Fruit fly (Drosophila melanogaster) whole organism, embryonic: ENCODE results near the gene ksr.
A peak's percentile ranks its signal among the peaks of the same experiment; 100 is the strongest.

Source experiments
- B-H1 ChIP-seq: fragments of 200-800 bp; sonication (Bioruptor generic); IDR thresholded peaks from 3 replicates; pipeline ENCODE4 v1.3.6; 2022; ENCODE audit warnings: missing biosample characterization, missing genetic modification characterization
- BEAF-32 ChIP-seq: fragments of 200-800 bp; sonication (Bioruptor generic); optimal IDR thresholded peaks from 3 replicates; lab custom pipeline; 2017; ENCODE audit warnings: missing biosample characterization, missing genetic modification characterization, mild to moderate bottlenecking, moderate library complexity, missing genetic modification reagents
- CG10209 ChIP-seq: fragments of 200-800 bp; sonication (Bioruptor generic); optimal IDR thresholded peaks from 3 replicates; lab custom pipeline; 2017; ENCODE audit warnings: missing biosample characterization, mild to moderate bottlenecking, missing genetic modification characterization, missing genetic modification reagents
- CG11398 ChIP-seq: fragments of 200-800 bp; sonication (Bioruptor generic); optimal IDR thresholded peaks from 2 replicates; lab custom pipeline; 2016; ENCODE audit warnings: missing biosample characterization, missing genetic modification characterization
- CG11560 ChIP-seq: fragments of 200-800 bp; sonication (Bioruptor generic); IDR thresholded peaks from 3 replicates; pipeline ENCODE4 v1.3.6; 2022; ENCODE audit warnings: missing biosample characterization, missing genetic modification characterization
- CG12744 ChIP-seq: fragments of 200-800 bp; sonication (Bioruptor generic); optimal IDR thresholded peaks from 2 replicates; lab custom pipeline; 2016; ENCODE audit warnings: missing biosample characterization, missing genetic modification characterization
- CG13123 ChIP-seq: fragments of 200-800 bp; sonication (Bioruptor generic); optimal IDR thresholded peaks from 2 replicates; lab custom pipeline; 2016; ENCODE audit warnings: missing biosample characterization, missing genetic modification characterization
- CG14667 ChIP-seq: fragments of 200-800 bp; sonication (Bioruptor generic); IDR thresholded peaks from 2 replicates; pipeline ENCODE4 v1.3.6; 2022; ENCODE audit warnings: missing biosample characterization, missing genetic modification characterization
- CG15696 ChIP-seq: fragments of 200-800 bp; sonication (Bioruptor generic); optimal IDR thresholded peaks from 2 replicates; lab custom pipeline; 2019; ENCODE audit warnings: missing biosample characterization, mild to moderate bottlenecking, missing genetic modification characterization, moderate library complexity
- CG1792 ChIP-seq: fragments of 200-800 bp; sonication (Bioruptor generic); optimal IDR thresholded peaks from 2 replicates; lab custom pipeline; 2016; ENCODE audit warnings: missing biosample characterization, missing genetic modification characterization
- CG2202 ChIP-seq: fragments of 200-800 bp; sonication (Bioruptor generic); optimal IDR thresholded peaks from 2 replicates; lab custom pipeline; 2018; ENCODE audit warnings: missing biosample characterization, mild to moderate bottlenecking, missing genetic modification characterization
- CG33213 ChIP-seq: fragments of 200-800 bp; sonication (Bioruptor generic); optimal IDR thresholded peaks from 3 replicates; lab custom pipeline; 2016; ENCODE audit warnings: missing biosample characterization, missing genetic modification characterization
- CG3847 ChIP-seq: fragments of 200-800 bp; sonication (Bioruptor generic); IDR thresholded peaks from 2 replicates; pipeline ENCODE4 v1.3.6; 2022; ENCODE audit warnings: missing biosample characterization, missing genetic modification characterization
- CG3995 ChIP-seq: fragments of 200-800 bp; sonication (Bioruptor generic); optimal IDR thresholded peaks from 3 replicates; lab custom pipeline; 2016; ENCODE audit warnings: missing biosample characterization, missing genetic modification characterization
- CG4854 ChIP-seq: fragments of 200-800 bp; sonication (Bioruptor generic); optimal IDR thresholded peaks from 2 replicates; lab custom pipeline; 2016; ENCODE audit warnings: missing biosample characterization, missing genetic modification characterization, inconsistent platforms
- CG6654 ChIP-seq: fragments of 200-800 bp; sonication (Bioruptor generic); optimal IDR thresholded peaks from 2 replicates; lab custom pipeline; 2017; ENCODE audit warnings: missing biosample characterization, mild to moderate bottlenecking, missing genetic modification characterization
- CG6765 ChIP-seq: fragments of 200-800 bp; sonication (Bioruptor generic); optimal IDR thresholded peaks from 3 replicates; lab custom pipeline; 2017; ENCODE audit warnings: missing biosample characterization, mild to moderate bottlenecking, missing genetic modification characterization
- CG6854 ChIP-seq: fragments of 200-800 bp; sonication (Bioruptor generic); optimal IDR thresholded peaks from 3 replicates; lab custom pipeline; 2017; ENCODE audit warnings: missing biosample characterization, mild to moderate bottlenecking, missing genetic modification characterization
- CG7357 ChIP-seq: fragments of 200-800 bp; sonication (Bioruptor generic); IDR thresholded peaks from 3 replicates; pipeline ENCODE4 v1.3.6; 2022; ENCODE audit warnings: missing biosample characterization, missing genetic modification characterization
- CG7839 ChIP-seq: fragments of 200-800 bp; sonication (Bioruptor generic); optimal IDR thresholded peaks from 3 replicates; lab custom pipeline; 2018; ENCODE audit warnings: missing biosample characterization, mild to moderate bottlenecking, missing genetic modification characterization, moderate library complexity
- CG9609 ChIP-seq: fragments of 200-800 bp; sonication (Bioruptor generic); optimal IDR thresholded peaks from 3 replicates; lab custom pipeline; 2016; ENCODE audit warnings: missing biosample characterization, missing genetic modification characterization
- Chrac-16 ChIP-seq: fragments of 200-800 bp; sonication (Bioruptor generic); optimal IDR thresholded peaks from 3 replicates; lab custom pipeline; 2016; ENCODE audit warnings: missing biosample characterization, missing genetic modification characterization
- H15 ChIP-seq: fragments of 200-800 bp; sonication (Bioruptor generic); IDR thresholded peaks from 3 replicates; pipeline ENCODE4 v1.3.6; 2022; ENCODE audit warnings: missing biosample characterization, missing genetic modification characterization
- NC2β ChIP-seq: fragments of 200-800 bp; sonication (Bioruptor generic); optimal IDR thresholded peaks from 2 replicates; lab custom pipeline; 2016; ENCODE audit warnings: missing biosample characterization, missing genetic modification characterization
- Neu2 ChIP-seq: fragments of 200-800 bp; sonication (Bioruptor generic); optimal IDR thresholded peaks from 3 replicates; lab custom pipeline; 2016; ENCODE audit warnings: missing biosample characterization, missing genetic modification characterization, borderline replicate concordance
- Rfx ChIP-seq: fragments of 200-800 bp; sonication (Bioruptor generic); IDR thresholded peaks from 2 replicates; pipeline ENCODE4 v1.3.6; 2022; ENCODE audit warnings: missing biosample characterization, missing genetic modification characterization
- Usf ChIP-seq: fragments of 200-800 bp; sonication (Bioruptor generic); optimal IDR thresholded peaks from 2 replicates; lab custom pipeline; 2017; ENCODE audit warnings: missing genotype, missing biosample characterization, missing genetic modification characterization
- ab ChIP-seq: fragments of 200-800 bp; sonication (Bioruptor generic); optimal IDR thresholded peaks from 2 replicates; lab custom pipeline; 2016; ENCODE audit warnings: missing biosample characterization, missing genetic modification characterization
- ac ChIP-seq: fragments of 200-800 bp; sonication (Bioruptor generic); optimal IDR thresholded peaks from 3 replicates; lab custom pipeline; 2017; ENCODE audit warnings: missing biosample characterization, mild to moderate bottlenecking, missing genetic modification characterization
- ash1 ChIP-seq: fragments of 200-800 bp; sonication (Bioruptor generic); optimal IDR thresholded peaks from 2 replicates; lab custom pipeline; 2018; ENCODE audit warnings: missing biosample characterization, mild to moderate bottlenecking, missing genetic modification characterization
- bab2 ChIP-seq: fragments of 200-800 bp; sonication (Bioruptor generic); optimal IDR thresholded peaks from 2 replicates; lab custom pipeline; 2016; ENCODE audit warnings: missing biosample characterization, missing genetic modification characterization
- cad ChIP-seq: fragments of >200 bp; optimal IDR thresholded peaks from 2 replicates; lab custom pipeline; 2017; ENCODE audit warnings: missing biosample characterization, missing genetic modification characterization
- dmrt11E ChIP-seq: fragments of 200-800 bp; sonication (Bioruptor generic); optimal IDR thresholded peaks from 3 replicates; lab custom pipeline; 2018; ENCODE audit warnings: missing biosample characterization, mild to moderate bottlenecking, missing genetic modification characterization, moderate library complexity
- emc ChIP-seq: fragments of 200-800 bp; sonication (Bioruptor generic); optimal IDR thresholded peaks from 2 replicates; lab custom pipeline; 2016; ENCODE audit warnings: missing biosample characterization, missing genetic modification characterization
- fd96Cb ChIP-seq: fragments of 200-800 bp; sonication (Bioruptor generic); optimal IDR thresholded peaks from 2 replicates; lab custom pipeline; 2018; ENCODE audit warnings: missing biosample characterization, mild to moderate bottlenecking, missing genetic modification characterization, moderate library complexity
- gfzf ChIP-seq: fragments of 200-800 bp; sonication (Bioruptor generic); optimal IDR thresholded peaks from 2 replicates; lab custom pipeline; 2016; ENCODE audit warnings: missing biosample characterization, mild to moderate bottlenecking, missing genetic modification characterization, moderate library complexity
- gsb ChIP-seq: fragments of 200-800 bp; sonication (Bioruptor generic); IDR thresholded peaks from 2 replicates; pipeline ENCODE4 v1.3.6; 2022; ENCODE audit warnings: missing biosample characterization, missing genetic modification characterization
- ham ChIP-seq: fragments of 200-800 bp; sonication (Bioruptor generic); IDR thresholded peaks from 2 replicates; pipeline ENCODE4 v1.3.6; 2022; ENCODE audit warnings: missing biosample characterization, missing genetic modification characterization
- mam ChIP-seq: fragments of 200-800 bp; sonication (Bioruptor generic); optimal IDR thresholded peaks from 3 replicates; lab custom pipeline; 2016; ENCODE audit warnings: missing biosample characterization, missing genetic modification characterization
- oc ChIP-seq: fragments of 200-800 bp; sonication (Bioruptor generic); optimal IDR thresholded peaks from 2 replicates; lab custom pipeline; 2018; ENCODE audit warnings: missing biosample characterization, mild to moderate bottlenecking, missing genetic modification characterization, moderate library complexity
- onecut ChIP-seq: fragments of 200-800 bp; sonication (Bioruptor generic); IDR thresholded peaks from 2 replicates; pipeline ENCODE4 v1.3.6; 2022; ENCODE audit warnings: missing biosample characterization, missing genetic modification characterization
- peb ChIP-seq: fragments of 200-800 bp; sonication (Bioruptor generic); IDR thresholded peaks from 2 replicates; pipeline ENCODE4 v1.3.6; 2022; ENCODE audit warnings: missing biosample characterization, missing genetic modification characterization
- pfk ChIP-seq: fragments of 200-800 bp; sonication (Bioruptor generic); optimal IDR thresholded peaks from 2 replicates; lab custom pipeline; 2018; ENCODE audit warnings: missing biosample characterization, mild to moderate bottlenecking, missing genetic modification characterization, moderate library complexity
- row ChIP-seq: fragments of 200-800 bp; sonication (Bioruptor generic); IDR thresholded peaks from 3 replicates; pipeline ENCODE4 v1.3.6; 2022; ENCODE audit warnings: missing biosample characterization, missing genetic modification characterization
- salm ChIP-seq: fragments of 200-800 bp; sonication (Bioruptor generic); optimal IDR thresholded peaks from 2 replicates; lab custom pipeline; 2018; ENCODE audit warnings: missing biosample characterization, mild to moderate bottlenecking, missing genetic modification characterization
- scrt ChIP-seq: fragments of 200-800 bp; sonication (Bioruptor generic); optimal IDR thresholded peaks from 2 replicates; lab custom pipeline; 2018; ENCODE audit warnings: missing biosample characterization, mild to moderate bottlenecking, missing genetic modification characterization, moderate library complexity
- sens ChIP-seq: fragments of 200-800 bp; sonication (Bioruptor generic); peaks from one replicate; lab custom pipeline; 2016; ENCODE audit warnings: missing biosample characterization, missing genetic modification characterization
- tgo ChIP-seq: fragments of 200-800 bp; sonication (Bioruptor generic); IDR thresholded peaks from 3 replicates; pipeline ENCODE4 v1.3.6; 2022; ENCODE audit warnings: missing biosample characterization, missing genetic modification characterization
- trh ChIP-seq: fragments of 200-800 bp; sonication (Bioruptor generic); optimal IDR thresholded peaks from 2 replicates; lab custom pipeline; 2016; ENCODE audit warnings: missing biosample characterization, missing genetic modification characterization
- ttk ChIP-seq: fragments of 200-800 bp; sonication (Bioruptor generic); IDR thresholded peaks from 2 replicates; pipeline ENCODE4 v2.1.2; 2022; ENCODE audit warnings: missing biosample characterization, missing genetic modification characterization
- vfl ChIP-seq: fragments of 200-800 bp; sonication (Bioruptor generic); optimal IDR thresholded peaks from 2 replicates; lab custom pipeline; 2016; ENCODE audit warnings: missing biosample characterization, missing genetic modification characterization
- vnd ChIP-seq: fragments of 200-800 bp; sonication (Bioruptor generic); IDR thresholded peaks from 3 replicates; pipeline ENCODE4 v1.3.6; 2022; ENCODE audit warnings: missing biosample characterization, missing genetic modification characterization; ENCODE audit not compliant: partially characterized antibody

Gene ksr

dm6 chr3R:5518627-5519026, 34.9 kb upstream of the ksr start (continued):
- TF ChIP-seq CG6854 (GFP tag; lab: Kevin White, UChicago), result no peak
- peak; percentile 6 for TF ChIP-seq salm (tag; lab: Kevin White, UChicago)
- no peak for TF ChIP-seq CG4854 (GFP tag; lab: Kevin White, UChicago)
- peak; percentile 11 for TF ChIP-seq NC2β (GFP tag; lab: Kevin White, UChicago)
- TF ChIP-seq CG14667 (GFP tag; lab: Robert Waterston, UW), result no peak
- TF ChIP-seq ham (GFP tag; lab: Robert Waterston, UW), result no peak
- TF ChIP-seq BEAF-32 (GFP tag; lab: Kevin White, UChicago), result no peak
- no peak for TF ChIP-seq ac
- TF ChIP-seq CG12744 (GFP tag; lab: Kevin White, UChicago), result peak; percentile 5
- peak; percentile 46 for TF ChIP-seq onecut (GFP tag; lab: Robert Waterston, UW)
- TF ChIP-seq CG7357, result 0 out of 3 replicates have a peak, but pooled peaks have one; percentile 28
- TF ChIP-seq CG2202 (tag; lab: Kevin White, UChicago), result peak; percentile 36
- TF ChIP-seq CG6765 (GFP tag; lab: Kevin White, UChicago), result no peak
- TF ChIP-seq dmrt11E (tag; lab: Kevin White, UChicago), result peak; percentile 39
- no peak for TF ChIP-seq CG33213 (GFP tag; lab: Kevin White, UChicago)
- TF ChIP-seq mam (GFP tag; lab: Kevin White, UChicago), result peak; percentile 24
- TF ChIP-seq oc (tag; lab: Kevin White, UChicago), result peak; percentile 50
- peak; percentile 28; the same call in 1 of the 3 replicates for TF ChIP-seq B-H1 (GFP tag; lab: Robert Waterston, UW)
- TF ChIP-seq pfk, result no peak
- no peak for TF ChIP-seq Neu2
- no peak for TF ChIP-seq cad
- no peak for TF ChIP-seq gsb (GFP tag; lab: Robert Waterston, UW)
- TF ChIP-seq vfl, result peak; percentile 20
- no peak for TF ChIP-seq gfzf (GFP tag; lab: Kevin White, UChicago)
- peak; percentile 68 for TF ChIP-seq ttk (GFP tag; lab: Robert Waterston, UW)
- no peak for TF ChIP-seq CG15696 (tag; lab: Kevin White, UChicago)
- no peak for TF ChIP-seq trh (GFP tag; lab: Kevin White, UChicago)
- peak; percentile 36; the same call in 1 of the 3 replicates for TF ChIP-seq tgo (GFP tag; lab: Robert Waterston, UW)
- peak; percentile 61 for TF ChIP-seq row (GFP tag; lab: Robert Waterston, UW)
- no peak for TF ChIP-seq ab (GFP tag; lab: Kevin White, UChicago)
- no peak for TF ChIP-seq H15
- peak; percentile 47 for TF ChIP-seq Rfx (GFP tag; lab: Robert Waterston, UW)
- TF ChIP-seq emc (GFP tag; lab: Kevin White, UChicago), result no peak
- no peak for TF ChIP-seq CG3995 (GFP tag; lab: Kevin White, UChicago)
- no peak for TF ChIP-seq Usf (GFP tag; lab: Kevin White, UChicago)
- TF ChIP-seq CG11560 (tag; lab: Robert Waterston, UW), result no peak
- TF ChIP-seq CG3847, result no peak
- peak; percentile 11 for TF ChIP-seq CG6654
- TF ChIP-seq ash1 (GFP tag; lab: Kevin White, UChicago), result no peak
- TF ChIP-seq CG1792 (GFP tag; lab: Kevin White, UChicago), result peak; percentile 9
- no peak for TF ChIP-seq peb
- TF ChIP-seq scrt (GFP tag; lab: Kevin White, UChicago), result no peak
- peak; percentile 55 for TF ChIP-seq CG7839
- peak; percentile 45 for TF ChIP-seq CG9609
- TF ChIP-seq vnd (GFP tag; lab: Robert Waterston, UW), result no peak
- peak; percentile 38 for TF ChIP-seq CG10209 (GFP tag; lab: Kevin White, UChicago)
- TF ChIP-seq bab2 (GFP tag; lab: Kevin White, UChicago), result peak; percentile 32
- TF ChIP-seq fd96Cb (tag; lab: Kevin White, UChicago), result peak; percentile 39
- peak; percentile 87 for TF ChIP-seq sens
- peak; percentile 45 for TF ChIP-seq CG11398 (GFP tag; lab: Kevin White, UChicago)
- TF ChIP-seq Chrac-16 (GFP tag; lab: Kevin White, UChicago), result peak; percentile 39
- no peak for TF ChIP-seq CG13123
